Fruit fly (Drosophila melanogaster): ENCODE data around the gene Uggt.

dm6 chr3L:18834924-18835323 is 37.6 kb upstream of the Uggt start:
- TF ChIP-seq gl (tag; optimal IDR thresholded peaks at IDR 0.05) (no peak), CG17806 (tag; optimal IDR thresholded peaks at IDR 0.05) (no peak), Pif1B (GFP tag; optimal IDR thresholded peaks at IDR 0.05) (no peak)

Data from whole organism, pupa.